Worm (Caenorhabditis elegans): ENCODE data around the gene ZK418.11.

The ZK418.11 gene

DNA sequence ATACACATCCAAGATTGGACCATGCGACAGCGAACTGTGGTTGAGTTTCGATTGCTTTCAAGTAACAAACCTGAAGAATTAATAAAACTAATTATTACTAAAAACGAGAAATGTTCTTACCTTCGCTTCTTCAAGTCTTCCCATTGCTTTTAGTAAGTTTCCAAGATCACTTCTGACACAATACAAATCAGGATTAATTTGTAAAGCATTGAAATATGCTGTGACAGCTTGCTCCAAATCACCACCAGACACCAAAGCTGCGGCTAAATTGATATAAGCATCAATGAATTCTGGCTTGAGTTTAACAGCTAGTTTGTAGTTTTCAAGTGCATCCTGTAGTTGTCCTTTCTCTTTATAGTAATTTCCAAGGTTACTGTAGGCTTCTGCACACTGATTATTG lies 50.1 kb downstream of the ZK418.11 start:
- TF ChIP-seq nhr-76 (tag; optimal IDR thresholded peaks at IDR 0.05) (no peak), mep-1 (tag; optimal IDR thresholded peaks at IDR 0.05) (no peak), nhr-71 (tag; optimal IDR thresholded peaks at IDR 0.05) (no peak), aha-1 (tag; optimal IDR thresholded peaks at IDR 0.05) (no peak), rnt-1 (tag; optimal IDR thresholded peaks at IDR 0.05) (no peak), mab-9 (GFP tag; IDR thresholded peaks at IDR 0.05) (no peak), lin-15B (tag; optimal IDR thresholded peaks at IDR 0.05) (no peak), snu-23 (GFP tag; optimal IDR thresholded peaks at IDR 0.05) (no peak), isw-1 (GFP tag; IDR thresholded peaks at IDR 0.05) (no peak), hlh-17 (GFP tag; optimal IDR thresholded peaks at IDR 0.05; ENCODE audit: borderline replicate concordance) (no peak)
